Fruit fly (Drosophila melanogaster) whole organism, wandering third instar larva: ENCODE data around the gene Or33b.

Experiments used
- Hr78 ChIP-seq: fragments of >200 bp; optimal IDR thresholded peaks from 2 replicates; lab custom pipeline; 2017; ENCODE audit warnings: missing biosample characterization, missing genetic modification characterization
- Jra ChIP-seq: sonication (Bioruptor generic); optimal IDR thresholded peaks from 2 replicates; lab custom pipeline; 2016; ENCODE audit warnings: missing biosample characterization, missing genetic modification characterization
- Mio ChIP-seq: sonication (Bioruptor generic); optimal IDR thresholded peaks from 2 replicates; lab custom pipeline; 2016; ENCODE audit warnings: missing biosample characterization, missing genetic modification characterization
- Myc ChIP-seq: fragments of >200 bp; optimal IDR thresholded peaks from 2 replicates; lab custom pipeline; 2017
- Rel ChIP-seq, 2 experiments: fragments of 200-800 bp; sonication (Bioruptor generic) in 1 of 2; optimal IDR thresholded peaks; 2 replicates in 1 of 2; 3 replicates in 1 of 2; lab custom pipeline; 2016 to 2019; ENCODE audit warnings: mild to moderate bottlenecking in 2 of 2, missing biosample characterization in 2 of 2, missing genetic modification characterization in 2 of 2, moderate library complexity in 1 of 2
- dl ChIP-seq, 2 experiments: fragments of 175-275, 200-275 bp in 1 of 2; fragments of 200-275 bp in 1 of 2; sonication (Bioruptor generic); optimal IDR thresholded peaks; lab custom pipeline; 2018; ENCODE audit warnings: mild to moderate bottlenecking in 2 of 2, missing biosample characterization in 2 of 2, missing genetic modification characterization in 2 of 2, moderate library complexity in 2 of 2; ENCODE audit not compliant: partially characterized antibody in 2 of 2, insufficient read depth in 1 of 2
- ey ChIP-seq: fragments of 200-800 bp; sonication (Bioruptor generic); optimal IDR thresholded peaks from 2 replicates; lab custom pipeline; 2016; ENCODE audit warnings: missing biosample characterization, missing genetic modification characterization
- psq ChIP-seq: fragments of 200-800 bp; sonication (Bioruptor generic); optimal IDR thresholded peaks from 3 replicates; lab custom pipeline; 2017; ENCODE audit warnings: missing biosample characterization, mild to moderate bottlenecking, missing genetic modification characterization, moderate library complexity

DNA sequence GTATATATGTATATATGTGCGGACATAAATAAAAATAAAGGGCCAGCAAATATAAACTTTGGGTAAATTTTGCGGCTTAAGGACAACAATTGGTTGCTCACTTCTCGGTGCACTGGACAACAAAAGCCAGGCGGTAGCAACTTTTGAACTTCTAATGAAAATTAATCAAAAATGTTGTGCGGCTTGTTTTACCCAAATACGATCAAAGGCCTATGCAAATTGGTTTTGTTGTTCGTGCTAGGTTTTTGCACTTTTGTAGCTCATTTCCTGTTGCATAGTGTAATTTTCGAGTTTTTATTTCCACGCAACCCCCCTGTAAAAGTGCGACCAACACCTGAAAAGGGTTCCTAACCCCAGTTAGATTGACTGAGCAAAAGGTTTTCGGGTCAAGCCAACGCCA lies 33.5 kb upstream of the Or33b start:
- TF ChIP-seq Hr78, result no peak
- no peak for TF ChIP-seq Myc
- TF ChIP-seq Jra, result no peak
- no peak for TF ChIP-seq ey (GFP tag; lab: Kevin White, UChicago)
- no peak for TF ChIP-seq psq (GFP tag; lab: Kevin White, UChicago)
- no peak for TF ChIP-seq dl (GFP tag; optimal IDR thresholded peaks at IDR 0.05; lab: Kevin White, UChicago; ENCODE audit: insufficient read depth in 1 of 2, partially characterized antibody in 2 of 2)
- no peak for TF ChIP-seq Rel (GFP tag; optimal IDR thresholded peaks at IDR 0.05; lab: Kevin White, UChicago)
- TF ChIP-seq Rel (tag; optimal IDR thresholded peaks at IDR 0.05; lab: Kevin White, UChicago), result no peak
- no peak for TF ChIP-seq Mio
